Worm (Caenorhabditis elegans) whole organism, early embryonic: ENCODE measurements around the gene rml-3.

Source experiments
- B0310.2 ChIP-seq: sonication (generic microtip); optimal IDR thresholded peaks from 2 replicates; lab custom pipeline; 2016; ENCODE audit warnings: mild to moderate bottlenecking, missing genetic modification characterization, missing compliant biosample characterization
- F13C5.2 ChIP-seq: sonication (generic microtip); optimal IDR thresholded peaks from 2 replicates; lab custom pipeline; 2017; ENCODE audit warnings: mild to moderate bottlenecking, missing genetic modification characterization, inconsistent platforms, missing compliant biosample characterization
- aly-1 ChIP-seq: sonication (generic microtip); optimal IDR thresholded peaks from 2 replicates; lab custom pipeline; 2016; ENCODE audit warnings: missing genetic modification characterization, missing compliant biosample characterization
- ama-1 ChIP-seq: fragments of 150-350 bp; optimal IDR thresholded peaks from 2 replicates; lab custom pipeline; 2014
- ceh-13 ChIP-seq: fragments of 200-800 bp; sonication (Bioruptor generic); optimal IDR thresholded peaks from 2 replicates; lab custom pipeline; 2018; ENCODE audit warnings: mild to moderate bottlenecking, missing genetic modification characterization, missing compliant biosample characterization
- ceh-36 ChIP-seq: sonication (generic microtip); optimal IDR thresholded peaks from 2 replicates; lab custom pipeline; 2016; ENCODE audit warnings: missing genetic modification characterization, inconsistent platforms, missing compliant biosample characterization
- ets-7 ChIP-seq: sonication (generic microtip); optimal IDR thresholded peaks from 2 replicates; lab custom pipeline; 2016; ENCODE audit warnings: missing genotype, missing genetic modification characterization, missing compliant biosample characterization
- flt-1 ChIP-seq: fragments of 200-800 bp; sonication (Bioruptor generic); IDR thresholded peaks from 2 replicates; pipeline ENCODE4 v1.3.6; 2022; ENCODE audit warnings: missing genetic modification characterization, missing compliant biosample characterization
- hmbx-1 ChIP-seq: sonication (generic microtip); optimal IDR thresholded peaks from 2 replicates; lab custom pipeline; 2016; ENCODE audit warnings: mild to moderate bottlenecking, missing genetic modification characterization, missing compliant biosample characterization
- hmg-4 ChIP-seq: fragments of 200-800 bp; sonication (Bioruptor generic); optimal IDR thresholded peaks from 2 replicates; lab custom pipeline; 2018; ENCODE audit warnings: mild to moderate bottlenecking, missing genetic modification characterization, missing compliant biosample characterization
- hnd-1 ChIP-seq: sonication (generic microtip); optimal IDR thresholded peaks from 2 replicates; lab custom pipeline; 2016; ENCODE audit warnings: missing genetic modification characterization, missing compliant biosample characterization
- pes-1 ChIP-seq: fragments of 200-800 bp; sonication (Bioruptor generic); IDR thresholded peaks from 2 replicates; pipeline ENCODE4 v1.3.6; 2022; ENCODE audit warnings: missing genetic modification reagents, missing genetic modification characterization, missing compliant biosample characterization
- scrt-1 ChIP-seq: fragments of 200-800 bp; sonication (Bioruptor generic); IDR thresholded peaks from 2 replicates; pipeline ENCODE4 v1.3.6; 2022; ENCODE audit warnings: missing genetic modification characterization, missing compliant biosample characterization
- sea-1 ChIP-seq: fragments of 200-800 bp; sonication (Bioruptor generic); conservative IDR thresholded peaks from 2 replicates; pipeline ENCODE4 v1.3.6; 2022; ENCODE audit warnings: missing genetic modification characterization, missing compliant biosample characterization
- tbx-11 ChIP-seq: fragments of 200-800 bp; sonication (Bioruptor generic); IDR thresholded peaks from 2 replicates; pipeline ENCODE4 v1.3.6; 2022; ENCODE audit warnings: missing genetic modification characterization, missing compliant biosample characterization
- tbx-37 ChIP-seq: fragments of 200-800 bp; sonication (Bioruptor generic); conservative IDR thresholded peaks from 2 replicates; pipeline ENCODE4 v1.3.6; 2022; ENCODE audit warnings: missing genetic modification reagents, missing genetic modification characterization, missing compliant biosample characterization
- tra-4 ChIP-seq: sonication (generic microtip); optimal IDR thresholded peaks from 2 replicates; lab custom pipeline; 2017; ENCODE audit warnings: missing genetic modification characterization, missing compliant biosample characterization

rml-3 gene

DNA sequence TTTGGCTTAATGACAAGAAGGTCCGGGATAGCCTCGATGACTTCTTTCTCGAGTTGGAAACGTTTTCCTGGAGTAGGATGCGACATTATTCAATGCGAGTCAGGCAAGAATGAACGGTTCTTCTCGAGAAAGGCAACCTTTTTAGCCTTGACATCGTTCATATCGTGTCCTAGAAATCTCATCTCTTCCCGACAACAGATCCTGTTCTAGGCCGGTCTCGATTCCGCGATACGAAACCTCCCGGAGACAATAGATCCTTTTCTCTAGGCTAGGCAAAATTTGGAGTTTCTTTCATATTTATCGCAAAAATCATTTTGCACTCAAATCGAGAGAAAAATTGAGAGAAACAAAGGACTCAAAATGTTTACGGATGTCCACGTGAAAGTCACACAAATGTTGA lies at the start of gene rml-3:
Gene rml-3 (minus strand): TSS at position 93 of the 400 bp plus-strand sequence.
- TF ChIP-seq pes-1 (GFP tag; lab: Robert Waterston, UW) = no peak

DNA sequence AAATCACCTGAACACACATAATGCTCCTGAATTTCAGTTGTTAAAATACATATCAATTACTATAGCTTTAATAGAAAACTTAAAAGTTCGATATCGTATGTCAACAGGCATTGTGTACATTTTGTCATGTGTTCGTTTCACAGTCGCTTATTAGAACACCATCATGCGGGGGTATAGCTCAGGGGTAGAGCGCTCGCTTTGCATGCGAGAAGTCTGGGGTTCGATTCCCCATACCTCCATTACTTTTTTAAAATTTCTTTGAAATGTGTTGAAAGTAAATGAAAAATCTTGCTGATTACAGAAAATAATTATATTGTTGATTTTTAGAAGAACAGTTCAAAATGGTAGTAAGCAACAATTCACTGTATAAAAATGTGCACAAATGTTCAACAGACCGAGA lies 47.3 kb upstream of the rml-3 start:
- TF ChIP-seq hmg-4 (peak; percentile 23), sea-1 (peak; percentile 80), ceh-36 (tag; lab: Kevin White, UChicago) (peak; percentile 75), tbx-37 (GFP tag; lab: Robert Waterston, UW) (peak; percentile 45; the same call in 1 of the 2 replicates), ama-1 (no peak), hmbx-1 (tag; lab: Kevin White, UChicago) (peak; percentile 21), ceh-13 (GFP tag; lab: Kevin White, UChicago) (peak; percentile 63), pes-1 (GFP tag; lab: Robert Waterston, UW) (peak; percentile 87), tra-4 (tag; lab: Kevin White, UChicago) (no peak), flt-1 (GFP tag; lab: Robert Waterston, UW) (peak; percentile 71; the same call in 1 of the 2 replicates), aly-1 (tag; lab: Kevin White, UChicago) (no peak), tbx-11 (peak; percentile 63; the same call in 1 of the 2 replicates), scrt-1 (GFP tag; lab: Robert Waterston, UW) (peak; percentile 75), ets-7 (tag; lab: Kevin White, UChicago) (no peak), B0310.2 (tag; lab: Kevin White, UChicago) (peak; percentile 12)

DNA sequence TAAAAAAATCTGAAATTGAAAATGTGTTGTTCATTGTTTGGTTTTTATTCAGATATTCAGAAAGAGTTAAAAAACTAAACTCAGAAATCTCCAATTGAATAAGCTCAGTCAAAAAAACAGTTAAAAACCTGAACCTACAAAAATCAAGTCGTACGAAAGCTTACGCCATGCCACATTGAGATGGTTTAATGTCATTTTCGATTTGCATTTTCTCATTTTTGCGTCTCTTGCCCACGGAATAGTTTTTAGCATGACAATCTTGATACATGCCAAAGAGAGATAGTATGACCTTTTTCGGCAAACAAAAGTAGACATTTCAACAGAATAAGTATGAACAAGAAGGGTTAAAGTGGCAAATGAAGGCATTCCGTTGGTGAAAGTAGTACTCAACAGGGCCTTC lies 42.1 kb upstream of the rml-3 start:
- no peak for TF ChIP-seq hmg-4
- TF ChIP-seq ceh-13 (GFP tag; lab: Kevin White, UChicago) = no peak
- no peak for TF ChIP-seq ets-7 (tag; lab: Kevin White, UChicago)
- TF ChIP-seq sea-1 = no peak
- TF ChIP-seq tra-4 (tag; lab: Kevin White, UChicago) = no peak
- no peak for TF ChIP-seq F13C5.2 (tag; lab: Kevin White, UChicago)
- no peak for TF ChIP-seq ceh-36 (tag; lab: Kevin White, UChicago)
- TF ChIP-seq hnd-1 (tag; lab: Kevin White, UChicago) = no peak
- TF ChIP-seq aly-1 (tag; lab: Kevin White, UChicago) = no peak
- no peak for TF ChIP-seq pes-1 (GFP tag; lab: Robert Waterston, UW)
- TF ChIP-seq ama-1 = no peak
- no peak for TF ChIP-seq tbx-37 (GFP tag; lab: Robert Waterston, UW)
- TF ChIP-seq hmbx-1 (tag; lab: Kevin White, UChicago) = no peak
- TF ChIP-seq scrt-1 (GFP tag; lab: Robert Waterston, UW) = no peak
- TF ChIP-seq B0310.2 (tag; lab: Kevin White, UChicago) = no peak
- no peak for TF ChIP-seq flt-1 (GFP tag; lab: Robert Waterston, UW)
- TF ChIP-seq tbx-11 = no peak

DNA sequence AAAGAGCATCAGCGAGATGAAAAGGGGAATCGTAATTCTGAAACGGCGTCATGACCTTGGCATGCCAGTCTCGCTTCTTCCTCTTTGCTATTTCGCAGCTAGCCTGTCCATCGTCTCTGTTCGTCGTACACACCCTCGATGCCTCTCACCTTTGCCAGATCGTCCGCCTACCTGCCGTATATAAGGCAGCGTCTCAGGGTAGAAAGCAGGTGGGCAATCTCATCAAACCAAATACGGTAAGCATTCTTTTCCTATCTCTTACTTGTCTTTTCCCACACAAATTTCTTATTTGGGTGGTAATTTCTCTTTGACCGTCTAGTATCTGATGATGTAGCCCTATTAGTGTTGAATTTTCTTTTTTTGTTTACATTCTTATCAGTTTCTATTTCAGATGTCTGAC lies 40.8 kb upstream of the rml-3 start, which contains the start of gene col-166:
Gene col-166 (plus strand): TSS at position 392 of the 400 bp plus-strand sequence.
- TF ChIP-seq tbx-37 (GFP tag; lab: Robert Waterston, UW) = no peak
- no peak for TF ChIP-seq scrt-1 (GFP tag; lab: Robert Waterston, UW)
- TF ChIP-seq hnd-1 (tag; lab: Kevin White, UChicago) = no peak
- no peak for TF ChIP-seq B0310.2 (tag; lab: Kevin White, UChicago)
- no peak for TF ChIP-seq hmbx-1 (tag; lab: Kevin White, UChicago)
- TF ChIP-seq hmg-4 = no peak
- TF ChIP-seq F13C5.2 (tag; lab: Kevin White, UChicago) = no peak
- no peak for TF ChIP-seq ama-1
- no peak for TF ChIP-seq ceh-13 (GFP tag; lab: Kevin White, UChicago)
- TF ChIP-seq tra-4 (tag; lab: Kevin White, UChicago) = no peak
- no peak for TF ChIP-seq tbx-11
- TF ChIP-seq flt-1 (GFP tag; lab: Robert Waterston, UW) = no peak
- TF ChIP-seq ceh-36 (tag; lab: Kevin White, UChicago) = no peak
- no peak for TF ChIP-seq ets-7 (tag; lab: Kevin White, UChicago)
- TF ChIP-seq sea-1 = no peak
- TF ChIP-seq aly-1 (tag; lab: Kevin White, UChicago) = no peak
- TF ChIP-seq pes-1 (GFP tag; lab: Robert Waterston, UW) = no peak

DNA sequence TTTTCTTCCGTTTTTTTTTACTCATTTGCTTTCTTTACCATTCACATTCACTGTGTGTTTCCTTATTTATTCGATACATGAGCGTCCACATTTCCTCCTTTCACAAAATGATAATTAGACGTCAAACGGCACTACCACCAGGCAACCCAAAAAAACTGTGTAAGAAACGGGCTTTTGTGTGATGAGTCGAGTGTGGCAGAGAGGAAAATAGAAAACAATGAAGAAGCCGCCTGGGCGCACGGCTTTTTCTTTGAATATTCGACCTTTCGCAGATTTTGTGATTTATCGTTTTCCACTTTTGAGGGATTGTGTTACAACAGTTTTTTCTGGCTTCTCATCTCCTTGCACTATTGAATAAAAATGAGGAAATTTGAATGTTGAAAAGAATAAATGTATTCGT lies 39.4 kb upstream of the rml-3 start:
- TF ChIP-seq tbx-11 (no peak), hmg-4 (no peak), ama-1 (no peak), F13C5.2 (tag; lab: Kevin White, UChicago) (no peak), flt-1 (GFP tag; lab: Robert Waterston, UW) (no peak), tra-4 (tag; lab: Kevin White, UChicago) (no peak), hmbx-1 (tag; lab: Kevin White, UChicago) (no peak), sea-1 (no peak), ceh-36 (tag; lab: Kevin White, UChicago) (no peak), hnd-1 (tag; lab: Kevin White, UChicago) (no peak), tbx-37 (GFP tag; lab: Robert Waterston, UW) (no peak), scrt-1 (GFP tag; lab: Robert Waterston, UW) (no peak)

DNA sequence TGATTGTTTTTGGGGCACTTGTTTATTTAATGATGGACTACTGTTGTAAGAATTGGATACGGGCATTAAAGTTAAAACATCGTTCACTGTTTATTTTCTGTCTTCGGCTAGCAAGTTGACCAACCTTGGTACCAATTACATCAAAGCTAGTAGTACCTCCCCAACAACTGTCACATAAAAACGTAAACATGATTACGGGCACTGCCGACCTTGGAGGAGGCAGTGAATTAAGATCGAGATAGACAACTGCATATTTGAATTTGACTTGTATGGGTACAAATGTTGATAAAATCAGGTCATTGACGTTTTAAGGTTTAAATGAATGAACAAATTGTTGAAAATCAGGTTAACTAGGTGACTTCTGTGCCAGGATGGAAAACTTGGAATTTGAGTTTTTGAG lies 38.4 kb upstream of the rml-3 start:
- no peak for TF ChIP-seq tbx-37 (GFP tag; lab: Robert Waterston, UW)
- TF ChIP-seq B0310.2 (tag; lab: Kevin White, UChicago) = no peak
- no peak for TF ChIP-seq flt-1 (GFP tag; lab: Robert Waterston, UW)
- no peak for TF ChIP-seq ceh-36 (tag; lab: Kevin White, UChicago)
- no peak for TF ChIP-seq aly-1 (tag; lab: Kevin White, UChicago)

DNA sequence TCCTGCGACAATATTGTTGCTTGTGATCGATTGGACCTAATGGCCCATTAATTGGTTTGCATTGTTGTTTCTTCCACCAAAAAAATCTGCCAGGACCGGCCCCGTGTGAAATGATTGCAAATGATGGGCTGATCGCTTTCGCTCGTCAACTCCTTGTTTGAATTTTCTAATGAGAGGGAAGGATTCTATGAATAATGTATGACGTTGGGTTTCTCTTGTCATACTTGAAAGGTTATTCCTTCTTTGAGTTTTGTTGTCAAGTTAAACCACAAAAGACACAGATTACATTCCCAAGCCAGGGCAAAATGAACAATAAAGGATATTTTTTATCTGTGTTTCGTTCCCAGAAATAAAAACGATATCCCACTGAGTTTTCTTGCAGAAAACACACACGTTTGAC lies 37.8 kb upstream of the rml-3 start:
- no peak for TF ChIP-seq flt-1 (GFP tag; lab: Robert Waterston, UW)
- TF ChIP-seq aly-1 (tag; lab: Kevin White, UChicago) = no peak
- no peak for TF ChIP-seq ceh-36 (tag; lab: Kevin White, UChicago)

DNA sequence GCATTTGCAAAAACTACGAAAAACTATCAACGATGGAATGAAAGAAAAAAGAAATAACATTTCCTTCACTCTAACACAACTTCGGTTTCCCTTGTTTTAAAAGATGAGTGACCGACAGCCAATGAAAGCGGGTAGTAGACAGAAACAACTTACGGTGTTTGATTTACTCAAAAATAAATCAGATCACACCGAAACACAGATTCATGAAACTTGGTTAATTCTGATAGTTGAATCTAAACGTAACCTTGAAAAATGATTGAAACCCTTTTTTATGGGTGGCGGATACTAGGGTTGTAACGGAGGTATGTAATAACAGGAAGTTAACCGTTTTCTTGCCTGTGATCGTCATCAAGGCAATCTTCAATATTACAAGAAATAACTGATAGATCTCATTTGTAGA lies 36.5 kb upstream of the rml-3 start:
- no peak for TF ChIP-seq hmg-4
- TF ChIP-seq scrt-1 (GFP tag; lab: Robert Waterston, UW) = no peak
- no peak for TF ChIP-seq ama-1
- TF ChIP-seq hmbx-1 (tag; lab: Kevin White, UChicago) = no peak
- no peak for TF ChIP-seq tra-4 (tag; lab: Kevin White, UChicago)
- no peak for TF ChIP-seq tbx-11
- no peak for TF ChIP-seq F13C5.2 (tag; lab: Kevin White, UChicago)
